Worm (Caenorhabditis elegans) whole organism, L2 larva: Measurements from ENCODE around the gene sru-24.

Source experiments
- C34F6.9 ChIP-seq: fragments of 150-350 bp; optimal IDR thresholded peaks from 2 replicates; lab custom pipeline; 2014; ENCODE audit warnings: missing biosample characterization, missing genetic modification characterization
- Y55F3AM.14 ChIP-seq: fragments of 200-800 bp; sonication (Bioruptor generic); optimal IDR thresholded peaks from 2 replicates; lab custom pipeline; 2018; ENCODE audit warnings: mild to moderate bottlenecking, missing genetic modification characterization, missing compliant biosample characterization
- ZK546.5 ChIP-seq: sonication (generic microtip); optimal IDR thresholded peaks from 2 replicates; lab custom pipeline; 2017; ENCODE audit warnings: missing biosample characterization, missing genetic modification characterization
- ama-1 ChIP-seq: fragments of 150-350 bp; optimal IDR thresholded peaks from 2 replicates; lab custom pipeline; 2018; ENCODE audit warnings: inconsistent platforms
- blmp-1 ChIP-seq: sonication (generic microtip); optimal IDR thresholded peaks from 2 replicates; lab custom pipeline; 2017; ENCODE audit warnings: missing genetic modification characterization, mild to moderate bottlenecking, missing compliant biosample characterization, antibody characterized with exemption, moderate library complexity; ENCODE audit not compliant: insufficient read depth
- ceh-82 ChIP-seq: fragments of 150-350 bp; optimal IDR thresholded peaks from 2 replicates; lab custom pipeline; 2014; ENCODE audit warnings: missing biosample characterization, missing genetic modification characterization
- crh-2 ChIP-seq: sonication (generic microtip); optimal IDR thresholded peaks from 2 replicates; lab custom pipeline; 2017; ENCODE audit warnings: missing biosample characterization, missing genetic modification characterization
- egl-27 ChIP-seq: sonication (generic microtip); optimal IDR thresholded peaks from 3 replicates; lab custom pipeline; 2017; ENCODE audit warnings: missing biosample characterization, missing genetic modification reagents, missing genetic modification characterization
- elt-1 ChIP-seq: fragments of 150-350 bp; optimal IDR thresholded peaks from 2 replicates; lab custom pipeline; 2014; ENCODE audit warnings: missing biosample characterization, missing genetic modification characterization
- elt-3 ChIP-seq: sonication (generic microtip); optimal IDR thresholded peaks from 2 replicates; lab custom pipeline; 2017; ENCODE audit warnings: missing biosample characterization, missing genetic modification characterization
- fos-1 ChIP-seq: fragments of 150-350 bp; optimal IDR thresholded peaks from 2 replicates; lab custom pipeline; 2014; ENCODE audit warnings: missing biosample characterization, missing genetic modification characterization
- gmeb-1 ChIP-seq: fragments of 150-350 bp; optimal IDR thresholded peaks from 2 replicates; lab custom pipeline; 2014; ENCODE audit warnings: missing biosample characterization, missing genetic modification characterization
- lin-11 ChIP-seq: fragments of 150-350 bp; sonication (generic microtip); optimal IDR thresholded peaks from 2 replicates; lab custom pipeline; 2014; ENCODE audit warnings: missing biosample characterization, missing genetic modification characterization, inconsistent platforms, mixed read lengths
- lin-13 ChIP-seq: fragments of 150-350 bp; optimal IDR thresholded peaks from 2 replicates; lab custom pipeline; 2014; ENCODE audit warnings: missing biosample characterization, missing genetic modification reagents, missing genetic modification characterization
- lsy-2 ChIP-seq, 2 experiments: fragments of 150-350 bp in 1 of 2; sonication (generic microtip) in 1 of 2; optimal IDR thresholded peaks; 2 replicates each; lab custom pipeline; 2014 to 2017; ENCODE audit warnings: missing biosample characterization in 2 of 2, missing genetic modification characterization in 2 of 2
- mab-5 ChIP-seq: fragments of 150-350 bp; optimal IDR thresholded peaks from 2 replicates; lab custom pipeline; 2014; ENCODE audit warnings: missing biosample characterization, missing genetic modification characterization
- mbf-1 ChIP-seq: sonication (generic microtip); optimal IDR thresholded peaks from 2 replicates; lab custom pipeline; 2017; ENCODE audit warnings: missing biosample characterization, missing genetic modification characterization
- mdl-1 ChIP-seq, 2 experiments: fragments of 150-350 bp in 1 of 2; sonication (generic microtip) in 1 of 2; optimal IDR thresholded peaks; 2 replicates each; lab custom pipeline; 2017; ENCODE audit warnings: missing biosample characterization in 2 of 2, missing genetic modification characterization in 2 of 2
- nhr-10 ChIP-seq: sonication (generic microtip); optimal IDR thresholded peaks from 2 replicates; lab custom pipeline; 2017; ENCODE audit warnings: missing biosample characterization, missing genetic modification characterization
- nhr-11 ChIP-seq: fragments of 150-350 bp; optimal IDR thresholded peaks from 2 replicates; lab custom pipeline; 2014; ENCODE audit warnings: missing biosample characterization, missing genetic modification characterization
- nhr-12 ChIP-seq: fragments of 150-350 bp; optimal IDR thresholded peaks from 2 replicates; lab custom pipeline; 2014; ENCODE audit warnings: missing biosample characterization, missing genetic modification characterization
- nhr-129 ChIP-seq: fragments of 150-350 bp; optimal IDR thresholded peaks from 2 replicates; lab custom pipeline; 2014; ENCODE audit warnings: missing biosample characterization, missing genetic modification characterization
- nhr-21 ChIP-seq: fragments of 150-350 bp; optimal IDR thresholded peaks from 2 replicates; lab custom pipeline; 2014; ENCODE audit warnings: missing biosample characterization, missing genetic modification characterization
- nhr-237 ChIP-seq: fragments of 150-350 bp; optimal IDR thresholded peaks from 2 replicates; lab custom pipeline; 2014; ENCODE audit warnings: missing biosample characterization, missing genetic modification characterization
- nhr-6 ChIP-seq: fragments of 150-350 bp; optimal IDR thresholded peaks from 2 replicates; lab custom pipeline; 2014; ENCODE audit warnings: missing biosample characterization, missing genetic modification characterization
- peb-1 ChIP-seq: fragments of 150-350 bp; optimal IDR thresholded peaks from 2 replicates; lab custom pipeline; 2014; ENCODE audit warnings: missing biosample characterization, missing genetic modification characterization
- sem-4 ChIP-seq: fragments of 150-350 bp; optimal IDR thresholded peaks from 2 replicates; lab custom pipeline; 2014; ENCODE audit warnings: missing biosample characterization, missing genetic modification reagents, missing genetic modification characterization
- skn-1 ChIP-seq: sonication (generic microtip); optimal IDR thresholded peaks from 2 replicates; lab custom pipeline; 2017; ENCODE audit warnings: missing biosample characterization, missing genetic modification characterization
- sma-9 ChIP-seq, 2 experiments: fragments of 150-350 bp in 1 of 2; sonication (generic microtip) in 1 of 2; optimal IDR thresholded peaks; 2 replicates each; lab custom pipeline; 2014 to 2016; ENCODE audit warnings: missing genetic modification characterization in 2 of 2, mild to moderate bottlenecking in 1 of 2, missing biosample characterization in 1 of 2, missing compliant biosample characterization in 1 of 2, missing genetic modification reagents in 1 of 2, moderate library complexity in 1 of 2
- snpc-4 ChIP-seq: fragments of 150-350 bp; optimal IDR thresholded peaks from 2 replicates; lab custom pipeline; 2014; ENCODE audit warnings: missing biosample characterization, missing genetic modification characterization
- unc-39 ChIP-seq: fragments of 150-350 bp; optimal IDR thresholded peaks from 2 replicates; lab custom pipeline; 2014; ENCODE audit warnings: missing biosample characterization, missing genetic modification characterization
- unc-55 ChIP-seq: fragments of 150-350 bp; sonication (generic microtip); optimal IDR thresholded peaks from 3 replicates; lab custom pipeline; 2014; ENCODE audit warnings: missing biosample characterization, missing genetic modification reagents, missing genetic modification characterization
- zag-1 ChIP-seq: fragments of 150-350 bp; optimal IDR thresholded peaks from 2 replicates; lab custom pipeline; 2014; ENCODE audit warnings: missing biosample characterization, missing genetic modification characterization
- ztf-1 ChIP-seq: fragments of 200-800 bp; sonication (Bioruptor generic); conservative IDR thresholded peaks from 2 replicates; pipeline ENCODE4 v1.3.6; 2022; ENCODE audit warnings: missing genetic modification characterization, missing compliant biosample characterization
- ztf-11 ChIP-seq: sonication (generic microtip); optimal IDR thresholded peaks from 2 replicates; lab custom pipeline; 2017; ENCODE audit warnings: missing biosample characterization, missing genetic modification characterization
- ztf-4 ChIP-seq: fragments of 150-350 bp; optimal IDR thresholded peaks from 2 replicates; lab custom pipeline; 2014; ENCODE audit warnings: missing biosample characterization, missing genetic modification characterization

Gene sru-24

ce11 chrV:634855-635254 lies 36.4 kb downstream of the sru-24 start, which contains the start of gene F48G7.10:
Gene F48G7.10, minus strand, starts transcription at chrV:634955.
- TF ChIP-seq zag-1 (tag; lab: Kevin White, UChicago) (no peak), snpc-4 (no peak), C34F6.9 (tag; lab: Kevin White, UChicago) (no peak), nhr-10 (tag; lab: Kevin White, UChicago) (no peak), fos-1 (no peak), sma-9 (GFP tag; optimal IDR thresholded peaks at IDR 0.05; lab: Kevin White, UChicago) (no peak), sma-9 (tag; optimal IDR thresholded peaks at IDR 0.05; lab: Kevin White, UChicago) (no peak), skn-1 (tag; lab: Kevin White, UChicago) (no peak), nhr-237 (tag; lab: Kevin White, UChicago) (no peak), peb-1 (no peak), gmeb-1 (tag; lab: Kevin White, UChicago) (no peak), ztf-11 (tag; lab: Kevin White, UChicago) (no peak), ceh-82 (tag; lab: Kevin White, UChicago) (no peak), lin-11 (no peak), elt-3 (tag; lab: Kevin White, UChicago) (no peak), elt-1 (no peak), mdl-1 (tag; optimal IDR thresholded peaks at IDR 0.05; lab: Kevin White, UChicago) (no peak), nhr-12 (tag; lab: Kevin White, UChicago) (no peak), blmp-1 (no peak), ztf-1 (GFP tag; lab: Robert Waterston, UW) (no peak), ztf-4 (no peak)
- TF ChIP-seq, all 48 proteins: peak for 0

- TF ChIP-seq unc-55 = peak; percentile 48
- peak; percentile 13 for TF ChIP-seq C34F6.9 (tag; lab: Kevin White, UChicago)
- TF ChIP-seq lsy-2 (tag; optimal IDR thresholded peaks at IDR 0.05; lab: Kevin White, UChicago) = no peak
- TF ChIP-seq sma-9 (GFP tag; optimal IDR thresholded peaks at IDR 0.05; lab: Kevin White, UChicago) = peak; percentile 24
- no peak for TF ChIP-seq sma-9 (tag; optimal IDR thresholded peaks at IDR 0.05; lab: Kevin White, UChicago)
- peak; percentile 15 for TF ChIP-seq nhr-129
Observed at ce11 chrV:631832-632231, 39.4 kb downstream of the sru-24 start.

ce11 chrV:628527-628926 lies 42.7 kb downstream of the sru-24 start, which contains the start of gene F48G7.9:
Gene F48G7.9, minus strand, starts transcription at chrV:628627.
- TF ChIP-seq zag-1 (tag; lab: Kevin White, UChicago) (no peak), sem-4 (tag; lab: Kevin White, UChicago) (no peak), skn-1 (tag; lab: Kevin White, UChicago) (no peak), unc-39 (no peak), snpc-4 (no peak), mab-5 (tag; lab: Kevin White, UChicago) (no peak), nhr-12 (tag; lab: Kevin White, UChicago) (no peak), ztf-1 (GFP tag; lab: Robert Waterston, UW) (no peak), ama-1 (lab: Kevin White, UChicago) (no peak), lsy-2 (tag; optimal IDR thresholded peaks at IDR 0.05; lab: Kevin White, UChicago) (no peak), crh-2 (no peak), Y55F3AM.14 (GFP tag; lab: Kevin White, UChicago) (no peak), nhr-237 (tag; lab: Kevin White, UChicago) (no peak), nhr-21 (tag; lab: Kevin White, UChicago) (no peak), mbf-1 (tag; lab: Kevin White, UChicago) (no peak), egl-27 (tag; lab: Kevin White, UChicago) (no peak), C34F6.9 (tag; lab: Kevin White, UChicago) (no peak), lin-13 (GFP tag; lab: Kevin White, UChicago) (no peak), nhr-6 (tag; lab: Kevin White, UChicago) (no peak)

ce11 chrV:627585-627984 lies 43.7 kb downstream of the sru-24 start, which contains the start of gene F48G7.8:
Gene F48G7.8, minus strand, starts transcription at chrV:627685.
- TF ChIP-seq nhr-12 (tag; lab: Kevin White, UChicago) (no peak), lin-11 (no peak), ztf-11 (tag; lab: Kevin White, UChicago) (no peak), ZK546.5 (tag; lab: Kevin White, UChicago) (no peak), lin-13 (GFP tag; lab: Kevin White, UChicago) (no peak), nhr-11 (tag; lab: Kevin White, UChicago) (no peak), nhr-21 (tag; lab: Kevin White, UChicago) (no peak)
